Worm (Caenorhabditis elegans) whole organism, early embryonic: ENCODE data around the gene pyp-1.

Experiments used
- B0310.2 ChIP-seq: sonication (generic microtip); optimal IDR thresholded peaks from 2 replicates; lab custom pipeline; 2016; ENCODE audit warnings: mild to moderate bottlenecking, missing genetic modification characterization, missing compliant biosample characterization
- F13C5.2 ChIP-seq: sonication (generic microtip); optimal IDR thresholded peaks from 2 replicates; lab custom pipeline; 2017; ENCODE audit warnings: mild to moderate bottlenecking, missing genetic modification characterization, inconsistent platforms, missing compliant biosample characterization
- aly-1 ChIP-seq: sonication (generic microtip); optimal IDR thresholded peaks from 2 replicates; lab custom pipeline; 2016; ENCODE audit warnings: missing genetic modification characterization, missing compliant biosample characterization
- ama-1 ChIP-seq: fragments of 150-350 bp; optimal IDR thresholded peaks from 2 replicates; lab custom pipeline; 2014
- ceh-13 ChIP-seq: fragments of 200-800 bp; sonication (Bioruptor generic); optimal IDR thresholded peaks from 2 replicates; lab custom pipeline; 2018; ENCODE audit warnings: mild to moderate bottlenecking, missing genetic modification characterization, missing compliant biosample characterization
- ceh-36 ChIP-seq: sonication (generic microtip); optimal IDR thresholded peaks from 2 replicates; lab custom pipeline; 2016; ENCODE audit warnings: missing genetic modification characterization, inconsistent platforms, missing compliant biosample characterization
- ets-7 ChIP-seq: sonication (generic microtip); optimal IDR thresholded peaks from 2 replicates; lab custom pipeline; 2016; ENCODE audit warnings: missing genotype, missing genetic modification characterization, missing compliant biosample characterization
- flt-1 ChIP-seq: fragments of 200-800 bp; sonication (Bioruptor generic); IDR thresholded peaks from 2 replicates; pipeline ENCODE4 v1.3.6; 2022; ENCODE audit warnings: missing genetic modification characterization, missing compliant biosample characterization
- hmbx-1 ChIP-seq: sonication (generic microtip); optimal IDR thresholded peaks from 2 replicates; lab custom pipeline; 2016; ENCODE audit warnings: mild to moderate bottlenecking, missing genetic modification characterization, missing compliant biosample characterization
- hmg-4 ChIP-seq: fragments of 200-800 bp; sonication (Bioruptor generic); optimal IDR thresholded peaks from 2 replicates; lab custom pipeline; 2018; ENCODE audit warnings: mild to moderate bottlenecking, missing genetic modification characterization, missing compliant biosample characterization
- hnd-1 ChIP-seq: sonication (generic microtip); optimal IDR thresholded peaks from 2 replicates; lab custom pipeline; 2016; ENCODE audit warnings: missing genetic modification characterization, missing compliant biosample characterization
- pes-1 ChIP-seq: fragments of 200-800 bp; sonication (Bioruptor generic); IDR thresholded peaks from 2 replicates; pipeline ENCODE4 v1.3.6; 2022; ENCODE audit warnings: missing genetic modification reagents, missing genetic modification characterization, missing compliant biosample characterization
- scrt-1 ChIP-seq: fragments of 200-800 bp; sonication (Bioruptor generic); IDR thresholded peaks from 2 replicates; pipeline ENCODE4 v1.3.6; 2022; ENCODE audit warnings: missing genetic modification characterization, missing compliant biosample characterization
- sea-1 ChIP-seq: fragments of 200-800 bp; sonication (Bioruptor generic); conservative IDR thresholded peaks from 2 replicates; pipeline ENCODE4 v1.3.6; 2022; ENCODE audit warnings: missing genetic modification characterization, missing compliant biosample characterization
- tbx-11 ChIP-seq: fragments of 200-800 bp; sonication (Bioruptor generic); IDR thresholded peaks from 2 replicates; pipeline ENCODE4 v1.3.6; 2022; ENCODE audit warnings: missing genetic modification characterization, missing compliant biosample characterization
- tbx-37 ChIP-seq: fragments of 200-800 bp; sonication (Bioruptor generic); conservative IDR thresholded peaks from 2 replicates; pipeline ENCODE4 v1.3.6; 2022; ENCODE audit warnings: missing genetic modification reagents, missing genetic modification characterization, missing compliant biosample characterization
- tra-4 ChIP-seq: sonication (generic microtip); optimal IDR thresholded peaks from 2 replicates; lab custom pipeline; 2017; ENCODE audit warnings: missing genetic modification characterization, missing compliant biosample characterization

The pyp-1 gene

ce11 chrIV:9972629-9973028 is 26.1 kb downstream of the pyp-1 start, which contains the start of the genes C47E12.12 and C47E12.10:
C47E12.12 (minus strand) TSS chrIV:9972729.
C47E12.10 (plus strand) TSS chrIV:9972800.
- TF ChIP-seq pes-1 (GFP tag; lab: Robert Waterston, UW) (no peak), ceh-13 (GFP tag; lab: Kevin White, UChicago) (no peak), tbx-11 (GFP tag; lab: Robert Waterston, UW) (no peak), sea-1 (GFP tag; lab: Robert Waterston, UW) (no peak), tbx-37 (GFP tag; lab: Robert Waterston, UW) (no peak), F13C5.2 (tag; lab: Kevin White, UChicago) (no peak)

ce11 chrIV:9969081-9969480 is 29.6 kb downstream of the pyp-1 start, which contains the start of the genes kin-5 and C47E12.11:
kin-5 (minus strand) TSS chrIV:9969181.
C47E12.11 (plus strand) TSS chrIV:9969400.
- no peak for TF ChIP-seq B0310.2
- no peak for TF ChIP-seq hmg-4 (GFP tag; lab: Kevin White, UChicago)
- TF ChIP-seq tbx-11 (GFP tag; lab: Robert Waterston, UW) = no peak
- no peak for TF ChIP-seq sea-1 (GFP tag; lab: Robert Waterston, UW)
- no peak for TF ChIP-seq hnd-1 (tag; lab: Kevin White, UChicago)
- no peak for TF ChIP-seq flt-1 (GFP tag; lab: Robert Waterston, UW)
- TF ChIP-seq ceh-13 (GFP tag; lab: Kevin White, UChicago) = no peak
- TF ChIP-seq hmbx-1 = no peak
- TF ChIP-seq tra-4 = no peak
- no peak for TF ChIP-seq pes-1 (GFP tag; lab: Robert Waterston, UW)
- TF ChIP-seq ceh-36 (tag; lab: Kevin White, UChicago) = no peak
- no peak for TF ChIP-seq ama-1
- TF ChIP-seq scrt-1 (GFP tag; lab: Robert Waterston, UW) = no peak
- no peak for TF ChIP-seq tbx-37 (GFP tag; lab: Robert Waterston, UW)
- TF ChIP-seq ets-7 (tag; lab: Kevin White, UChicago) = no peak
- TF ChIP-seq aly-1 (tag; lab: Kevin White, UChicago) = no peak
- no peak for TF ChIP-seq F13C5.2 (tag; lab: Kevin White, UChicago)

ce11 chrIV:9963945-9964344 is 34.8 kb downstream of the pyp-1 start, which contains the start of gene T13H10.2:
T13H10.2 (plus strand) TSS chrIV:9964245.
- TF ChIP-seq pes-1 (GFP tag; lab: Robert Waterston, UW) (no peak), hnd-1 (tag; lab: Kevin White, UChicago) (no peak), ama-1 (no peak), sea-1 (GFP tag; lab: Robert Waterston, UW) (no peak), F13C5.2 (tag; lab: Kevin White, UChicago) (no peak), ceh-36 (tag; lab: Kevin White, UChicago) (no peak), hmg-4 (GFP tag; lab: Kevin White, UChicago) (no peak), aly-1 (tag; lab: Kevin White, UChicago) (no peak), B0310.2 (no peak), tbx-37 (GFP tag; lab: Robert Waterston, UW) (no peak), tra-4 (no peak), ceh-13 (GFP tag; lab: Kevin White, UChicago) (no peak), scrt-1 (GFP tag; lab: Robert Waterston, UW) (no peak), ets-7 (tag; lab: Kevin White, UChicago) (no peak), tbx-11 (GFP tag; lab: Robert Waterston, UW) (no peak), flt-1 (GFP tag; lab: Robert Waterston, UW) (no peak), hmbx-1 (no peak)

- no peak for TF ChIP-seq tbx-37 (GFP tag; lab: Robert Waterston, UW)
- no peak for TF ChIP-seq ama-1
These were observed 45.4 kb downstream of the pyp-1 start, which contains the start of gene gon-1 for ce11 chrIV:9953333-9953732. gon-1 (minus strand) TSS chrIV:9953433.

- TF ChIP-seq hnd-1 (tag; lab: Kevin White, UChicago) = no peak
These were observed 50.7 kb downstream of the pyp-1 start for ce11 chrIV:9948035-9948434.
